Worm (Caenorhabditis elegans) whole organism, L1 larva: ENCODE results near the gene mfsd-13.2.

Source experiments
- C16A3.4 ChIP-seq: fragments of 150-350 bp; optimal IDR thresholded peaks from 2 replicates; lab custom pipeline; 2014; ENCODE audit warnings: missing biosample characterization, missing genetic modification characterization
- C34B4.2 ChIP-seq: sonication (generic microtip); optimal IDR thresholded peaks from 2 replicates; lab custom pipeline; 2017; ENCODE audit warnings: mild to moderate bottlenecking, missing genetic modification characterization, missing compliant biosample characterization
- Y116A8C.19 ChIP-seq: sonication (generic microtip); optimal IDR thresholded peaks from 2 replicates; lab custom pipeline; 2016; ENCODE audit warnings: missing compliant biosample characterization, missing genetic modification characterization, borderline replicate concordance
- aly-2 ChIP-seq: fragments of 150-350 bp; optimal IDR thresholded peaks from 2 replicates; lab custom pipeline; 2014; ENCODE audit warnings: missing biosample characterization, missing genetic modification characterization
- ceh-63 ChIP-seq: fragments of 200-800 bp; sonication (Bioruptor generic); optimal IDR thresholded peaks from 2 replicates; lab custom pipeline; 2018; ENCODE audit warnings: mild to moderate bottlenecking, missing genetic modification characterization, missing compliant biosample characterization
- ceh-82 ChIP-seq, 3 experiments: fragments of 150-350 bp in 1 of 3; sonication (generic microtip) in 2 of 3; optimal IDR thresholded peaks; 2 replicates each; lab custom pipeline; 2014 to 2017; ENCODE audit warnings: missing biosample characterization in 3 of 3, missing genetic modification characterization in 3 of 3
- ceh-88 ChIP-seq: fragments of 200-800 bp; sonication (Bioruptor generic); IDR thresholded peaks from 2 replicates; pipeline ENCODE4 v1.3.6; 2022; ENCODE audit warnings: missing genetic modification characterization, missing compliant biosample characterization
- ceh-90 ChIP-seq: sonication (generic microtip); optimal IDR thresholded peaks from 2 replicates; lab custom pipeline; 2016; ENCODE audit warnings: missing genetic modification characterization, missing compliant biosample characterization
- ces-1 ChIP-seq: fragments of 150-350 bp; optimal IDR thresholded peaks from 2 replicates; lab custom pipeline; 2014; ENCODE audit warnings: missing biosample characterization, missing genetic modification reagents, missing genetic modification characterization
- dpl-1 ChIP-seq, 3 experiments: fragments of 150-350 bp in 2 of 3; sonication (generic microtip) in 1 of 3; optimal IDR thresholded peaks; 2 replicates each; lab custom pipeline; 2014 to 2017; ENCODE audit warnings: missing biosample characterization in 3 of 3, missing genetic modification characterization in 3 of 3, missing genetic modification reagents in 3 of 3
- efl-3 ChIP-seq: fragments of 200-800 bp; sonication (Bioruptor generic); optimal IDR thresholded peaks from 2 replicates; lab custom pipeline; 2018; ENCODE audit warnings: mild to moderate bottlenecking, missing genetic modification characterization, missing compliant biosample characterization
- egl-27 ChIP-seq, 2 experiments: fragments of 150-350 bp in 1 of 2; sonication (generic microtip); optimal IDR thresholded peaks; 3 replicates each; lab custom pipeline; 2017 to 2018; ENCODE audit warnings: missing biosample characterization in 2 of 2, missing genetic modification characterization in 2 of 2, missing genetic modification reagents in 2 of 2
- elt-2 ChIP-seq: sonication (generic microtip); optimal IDR thresholded peaks from 2 replicates; lab custom pipeline; 2016; ENCODE audit warnings: missing genetic modification characterization, mild to moderate bottlenecking, inconsistent platforms, missing compliant biosample characterization, missing genetic modification reagents
- ets-5 ChIP-seq: fragments of 200-800 bp; sonication (Bioruptor generic); IDR thresholded peaks from 2 replicates; pipeline ENCODE4 v1.3.6; 2022; ENCODE audit warnings: missing genetic modification characterization, missing compliant biosample characterization
- fkh-10 ChIP-seq: sonication (generic microtip); optimal IDR thresholded peaks from 2 replicates; lab custom pipeline; 2017; ENCODE audit warnings: missing biosample characterization, missing genetic modification reagents, missing genetic modification characterization
- fkh-4 ChIP-seq: sonication (generic microtip); optimal IDR thresholded peaks from 2 replicates; lab custom pipeline; 2016; ENCODE audit warnings: missing compliant biosample characterization, missing genetic modification characterization, borderline replicate concordance
- jun-1 ChIP-seq: fragments of 150-350 bp; optimal IDR thresholded peaks from 2 replicates; lab custom pipeline; 2014; ENCODE audit warnings: missing biosample characterization, missing genetic modification reagents, missing genetic modification characterization
- lin-15B ChIP-seq: fragments of 150-350 bp; sonication (generic microtip); optimal IDR thresholded peaks from 3 replicates; lab custom pipeline; 2014; ENCODE audit warnings: missing biosample characterization, missing genetic modification characterization
- lin-35 ChIP-seq, 2 experiments: fragments of 150-350 bp; optimal IDR thresholded peaks; 2 replicates each; lab custom pipeline; 2014; ENCODE audit warnings: missing biosample characterization in 2 of 2, missing genetic modification characterization in 2 of 2, missing genetic modification reagents in 2 of 2
- lir-3 ChIP-seq: sonication (generic microtip); optimal IDR thresholded peaks from 2 replicates; lab custom pipeline; 2016; ENCODE audit warnings: mild to moderate bottlenecking, missing genetic modification characterization, moderate library complexity, missing compliant biosample characterization; ENCODE audit not compliant: poor library complexity
- mef-2 ChIP-seq: fragments of 150-350 bp; optimal IDR thresholded peaks from 2 replicates; lab custom pipeline; 2014; ENCODE audit warnings: missing biosample characterization, missing genetic modification characterization
- nhr-19 ChIP-seq: fragments of 200-800 bp; sonication (Bioruptor generic); conservative IDR thresholded peaks from 2 replicates; pipeline ENCODE4 v1.3.6; 2022; ENCODE audit warnings: missing genetic modification characterization, missing compliant biosample characterization
- nhr-237 ChIP-seq: fragments of 150-350 bp; optimal IDR thresholded peaks from 2 replicates; lab custom pipeline; 2014; ENCODE audit warnings: missing biosample characterization, missing genetic modification characterization
- nhr-28 ChIP-seq: fragments of 150-350 bp; optimal IDR thresholded peaks from 2 replicates; lab custom pipeline; 2014; ENCODE audit warnings: missing biosample characterization, missing genetic modification characterization
- nhr-71 ChIP-seq: sonication (generic microtip); optimal IDR thresholded peaks from 2 replicates; lab custom pipeline; 2016; ENCODE audit warnings: mild to moderate bottlenecking, missing genetic modification characterization, moderate library complexity, missing compliant biosample characterization
- nhr-76 ChIP-seq: sonication (generic microtip); optimal IDR thresholded peaks from 2 replicates; lab custom pipeline; 2017; ENCODE audit warnings: missing biosample characterization, missing genetic modification characterization
- nhr-77 ChIP-seq: fragments of 150-350 bp; optimal IDR thresholded peaks from 2 replicates; lab custom pipeline; 2014; ENCODE audit warnings: missing biosample characterization, missing genetic modification characterization
- nhr-84 ChIP-seq: sonication (generic microtip); optimal IDR thresholded peaks from 2 replicates; lab custom pipeline; 2017; ENCODE audit warnings: missing biosample characterization, missing genetic modification characterization
- nhr-90 ChIP-seq: sonication (generic microtip); optimal IDR thresholded peaks from 2 replicates; lab custom pipeline; 2016; ENCODE audit warnings: mild to moderate bottlenecking, missing genetic modification characterization, missing compliant biosample characterization; ENCODE audit not compliant: poor library complexity
- pag-3 ChIP-seq: sonication (generic microtip); optimal IDR thresholded peaks from 2 replicates; lab custom pipeline; 2017; ENCODE audit warnings: missing genetic modification characterization, mild to moderate bottlenecking, missing compliant biosample characterization, antibody characterized with exemption, borderline replicate concordance; ENCODE audit not compliant: insufficient read depth
- pax-3 ChIP-seq: fragments of 200-800 bp; sonication (Bioruptor generic); optimal IDR thresholded peaks from 2 replicates; lab custom pipeline; 2018; ENCODE audit warnings: mild to moderate bottlenecking, missing genetic modification characterization, moderate library complexity, missing compliant biosample characterization
- pqm-1 ChIP-seq: sonication (generic microtip); optimal IDR thresholded peaks from 3 replicates; lab custom pipeline; 2017; ENCODE audit warnings: missing biosample characterization, missing genetic modification characterization
- rnt-1 ChIP-seq: sonication (generic microtip); optimal IDR thresholded peaks from 2 replicates; lab custom pipeline; 2016; ENCODE audit warnings: mild to moderate bottlenecking, missing genetic modification characterization, moderate library complexity, missing compliant biosample characterization
- sptf-1 ChIP-seq: fragments of 150-350 bp; optimal IDR thresholded peaks from 2 replicates; lab custom pipeline; 2014; ENCODE audit warnings: missing biosample characterization, missing genetic modification characterization
- tbx-2 ChIP-seq: sonication (generic microtip); optimal IDR thresholded peaks from 2 replicates; lab custom pipeline; 2016; ENCODE audit warnings: missing genetic modification characterization, missing compliant biosample characterization
- tlp-1 ChIP-seq: fragments of 150-350 bp; optimal IDR thresholded peaks from 2 replicates; lab custom pipeline; 2014; ENCODE audit warnings: missing biosample characterization, missing genetic modification characterization
- unc-86 ChIP-seq: sonication (generic microtip); optimal IDR thresholded peaks from 2 replicates; lab custom pipeline; 2016; ENCODE audit warnings: missing genetic modification characterization, missing compliant biosample characterization
- zip-4 ChIP-seq: fragments of 200-800 bp; sonication (Bioruptor generic); optimal IDR thresholded peaks from 2 replicates; lab custom pipeline; 2018; ENCODE audit warnings: mild to moderate bottlenecking, missing genetic modification characterization, moderate library complexity, missing compliant biosample characterization
- ztf-11 ChIP-seq, 2 experiments: sonication (generic microtip); optimal IDR thresholded peaks; 2 replicates each; lab custom pipeline; 2016 to 2017; ENCODE audit warnings: missing genetic modification characterization in 2 of 2, missing biosample characterization in 1 of 2, missing compliant biosample characterization in 1 of 2
- ztf-4 ChIP-seq: fragments of 150-350 bp; optimal IDR thresholded peaks from 2 replicates; lab custom pipeline; 2014; ENCODE audit warnings: missing biosample characterization, missing genetic modification characterization

The mfsd-13.2 gene

ce11 chrII:7171305-7171998 lies 5.8 kb upstream of the mfsd-13.2 start, which contains the start of gene dyf-13:
TSS of gene dyf-13 (minus strand) at chrII:7171355.
- TF ChIP-seq zip-4 (GFP tag; lab: Kevin White, UChicago) (no peak), nhr-19 (GFP tag; lab: Robert Waterston, UW) (no peak), nhr-71 (tag; lab: Kevin White, UChicago) (no peak), ceh-90 (tag; lab: Kevin White, UChicago) (no peak), ceh-88 (GFP tag; lab: Robert Waterston, UW) (no peak), nhr-76 (tag; lab: Kevin White, UChicago) (no peak)

ce11 chrII:7168712-7169111 lies 3.1 kb upstream of the mfsd-13.2 start, which contains the start of gene col-36:
TSS of gene col-36 (minus strand) at chrII:7168812.
- TF ChIP-seq jun-1 (no peak), Y116A8C.19 (tag; lab: Kevin White, UChicago) (no peak), egl-27 (tag; optimal IDR thresholded peaks at IDR 0.05; lab: Kevin White, UChicago) (no peak), nhr-237 (tag; lab: Kevin White, UChicago) (no peak), tlp-1 (tag; lab: Kevin White, UChicago) (no peak), pqm-1 (tag; lab: Kevin White, UChicago) (no peak), C34B4.2 (tag; lab: Kevin White, UChicago) (no peak), fkh-4 (tag; lab: Kevin White, UChicago) (no peak), lir-3 (tag; lab: Kevin White, UChicago) (no peak), tbx-2 (tag; lab: Kevin White, UChicago) (no peak), nhr-90 (tag; lab: Kevin White, UChicago) (no peak), ztf-4 (tag; lab: Kevin White, UChicago) (no peak), sptf-1 (tag; lab: Kevin White, UChicago) (no peak), unc-86 (tag; lab: Kevin White, UChicago) (no peak), efl-3 (GFP tag; lab: Kevin White, UChicago) (no peak), mef-2 (no peak), ces-1 (GFP tag; lab: Kevin White, UChicago) (no peak), aly-2 (tag; lab: Kevin White, UChicago) (no peak), nhr-77 (tag; lab: Kevin White, UChicago) (no peak), nhr-28 (tag; lab: Kevin White, UChicago) (no peak)

- TF ChIP-seq elt-2 (tag; lab: Kevin White, UChicago) (peak; percentile 55), lin-35 (GFP tag; optimal IDR thresholded peaks at IDR 0.05; lab: Kevin White, UChicago) (no peak), nhr-84 (tag; lab: Kevin White, UChicago) (no peak)
- TF ChIP-seq, all 84 proteins: peak for 1
These were observed 1.1 kb upstream of the mfsd-13.2 start for ce11 chrII:7166768-7167167.

ce11 chrII:7161512-7161911 lies 4.1 kb downstream of the mfsd-13.2 start, which contains the start of gene C27H5.12:
TSS of gene C27H5.12 (minus strand) at chrII:7161612.
- TF ChIP-seq fkh-10 (no peak), zip-4 (GFP tag; lab: Kevin White, UChicago) (no peak), lin-15B (no peak), dpl-1 (GFP tag; optimal IDR thresholded peaks at IDR 0.05; lab: Kevin White, UChicago) (no peak), nhr-237 (tag; lab: Kevin White, UChicago) (no peak), ets-5 (GFP tag; lab: Robert Waterston, UW) (no peak), nhr-76 (tag; lab: Kevin White, UChicago) (no peak), pag-3 (tag; lab: Kevin White, UChicago) (no peak), rnt-1 (tag; lab: Kevin White, UChicago) (no peak), pax-3 (no peak), ztf-11 (tag; optimal IDR thresholded peaks at IDR 0.05; lab: Kevin White, UChicago) (no peak), C34B4.2 (tag; lab: Kevin White, UChicago) (no peak), C16A3.4 (tag; lab: Kevin White, UChicago) (no peak), ceh-82 (tag; optimal IDR thresholded peaks at IDR 0.05; lab: Kevin White, UChicago) (no peak), ceh-88 (GFP tag; lab: Robert Waterston, UW) (no peak), ceh-63 (no peak), lin-35 (GFP tag; optimal IDR thresholded peaks at IDR 0.05; lab: Kevin White, UChicago) (no peak)
